Fruit fly (Drosophila melanogaster) whole organism, embryonic: ENCODE measurements around the gene Cpr67Fa1.

Source experiments
- BtbVII ChIP-seq: fragments of 200-800 bp; sonication (Bioruptor generic); optimal IDR thresholded peaks from 3 replicates; lab custom pipeline; 2017; ENCODE audit warnings: missing biosample characterization, mild to moderate bottlenecking, missing genetic modification characterization
- CG12391 ChIP-seq: fragments of 200-800 bp; sonication (Bioruptor generic); optimal IDR thresholded peaks from 3 replicates; lab custom pipeline; 2018; ENCODE audit warnings: missing biosample characterization, mild to moderate bottlenecking, missing genetic modification characterization, moderate library complexity
- CG13894 ChIP-seq: fragments of 200-800 bp; sonication (Bioruptor generic); optimal IDR thresholded peaks from 3 replicates; lab custom pipeline; 2018; ENCODE audit warnings: missing biosample characterization, mild to moderate bottlenecking, missing genetic modification characterization, moderate library complexity
- CG14050 ChIP-seq: fragments of 200-800 bp; sonication (Bioruptor generic); IDR thresholded peaks from 3 replicates; pipeline ENCODE4 v1.3.6; 2022; ENCODE audit warnings: missing biosample characterization, missing genetic modification characterization
- CG16863 ChIP-seq: fragments of 200-800 bp; sonication (Bioruptor generic); optimal IDR thresholded peaks from 3 replicates; lab custom pipeline; 2016; ENCODE audit warnings: missing biosample characterization, missing genetic modification characterization
- CG17328 ChIP-seq: fragments of 200-800 bp; sonication (Bioruptor generic); IDR thresholded peaks from 2 replicates; pipeline ENCODE4 v1.3.6; 2022; ENCODE audit warnings: missing biosample characterization, missing genetic modification characterization
- CG18011 ChIP-seq: fragments of 200-800 bp; sonication (Bioruptor generic); optimal IDR thresholded peaks from 2 replicates; lab custom pipeline; 2017; ENCODE audit warnings: missing biosample characterization, missing genetic modification characterization, mild to moderate bottlenecking, moderate library complexity, missing genotype
- CG1832 ChIP-seq: fragments of 200-800 bp; sonication (Bioruptor generic); optimal IDR thresholded peaks from 2 replicates; lab custom pipeline; 2017; ENCODE audit warnings: missing biosample characterization, mild to moderate bottlenecking, missing genetic modification characterization, inconsistent platforms
- CG2712 ChIP-seq: fragments of 200-800 bp; optimal IDR thresholded peaks from 3 replicates; lab custom pipeline; 2019; ENCODE audit warnings: missing biosample characterization, mild to moderate bottlenecking, missing genetic modification characterization, moderate library complexity
- CG30403 ChIP-seq: fragments of 200-800 bp; sonication (Bioruptor generic); optimal IDR thresholded peaks from 3 replicates; lab custom pipeline; 2016; ENCODE audit warnings: missing biosample characterization, missing genetic modification characterization
- CG3163 ChIP-seq: fragments of 200-800 bp; sonication (Bioruptor generic); optimal IDR thresholded peaks from 3 replicates; lab custom pipeline; 2016; ENCODE audit warnings: missing biosample characterization, missing genetic modification characterization
- CG33213 ChIP-seq: fragments of 200-800 bp; sonication (Bioruptor generic); optimal IDR thresholded peaks from 3 replicates; lab custom pipeline; 2016; ENCODE audit warnings: missing biosample characterization, missing genetic modification characterization
- CG34376 ChIP-seq: fragments of 200-800 bp; sonication (Bioruptor generic); optimal IDR thresholded peaks from 2 replicates; lab custom pipeline; 2018; ENCODE audit warnings: missing biosample characterization, mild to moderate bottlenecking, missing genetic modification characterization
- CG3838 ChIP-seq: fragments of 200-800 bp; sonication (Bioruptor generic); optimal IDR thresholded peaks from 3 replicates; lab custom pipeline; 2016; ENCODE audit warnings: missing biosample characterization, missing genetic modification characterization
- CG5180 ChIP-seq: fragments of 200-800 bp; sonication (Bioruptor generic); optimal IDR thresholded peaks from 3 replicates; lab custom pipeline; 2017; ENCODE audit warnings: missing biosample characterization, missing genetic modification characterization, mild to moderate bottlenecking, moderate library complexity, missing genetic modification reagents
- CG7372 ChIP-seq: fragments of 200-800 bp; sonication (Bioruptor generic); IDR thresholded peaks from 2 replicates; pipeline ENCODE4 v1.3.6; 2022; ENCODE audit warnings: missing biosample characterization, missing genetic modification characterization
- CG8089 ChIP-seq: fragments of 200-800 bp; sonication (Bioruptor generic); optimal IDR thresholded peaks from 3 replicates; lab custom pipeline; 2016; ENCODE audit warnings: missing biosample characterization, missing genetic modification characterization
- CG8765 ChIP-seq: fragments of 200-800 bp; sonication (Bioruptor generic); IDR thresholded peaks from 2 replicates; pipeline ENCODE4 v1.3.6; 2022; ENCODE audit warnings: missing biosample characterization, missing genetic modification characterization
- Deaf1 ChIP-seq: fragments of 200-800 bp; optimal IDR thresholded peaks from 3 replicates; lab custom pipeline; 2019; ENCODE audit warnings: missing biosample characterization, mild to moderate bottlenecking, missing genetic modification characterization, moderate library complexity
- GATAe ChIP-seq: fragments of 200-800 bp; sonication (Bioruptor generic); conservative IDR thresholded peaks from 2 replicates; pipeline ENCODE4 v1.3.6; 2022; ENCODE audit warnings: missing biosample characterization, missing genetic modification characterization
- Gsc ChIP-seq: fragments of 200-800 bp; sonication (Bioruptor generic); IDR thresholded peaks from 2 replicates; pipeline ENCODE4 v1.3.6; 2022; ENCODE audit warnings: missing biosample characterization, missing genetic modification characterization
- HLH3B ChIP-seq: fragments of 200-800 bp; sonication (Bioruptor generic); IDR thresholded peaks from 2 replicates; pipeline ENCODE4 v1.3.6; 2022; ENCODE audit warnings: missing biosample characterization, missing genetic modification characterization
- Hmr ChIP-seq: fragments of 200-800 bp; sonication (Bioruptor generic); optimal IDR thresholded peaks from 3 replicates; lab custom pipeline; 2017; ENCODE audit warnings: mild to moderate bottlenecking, missing biosample characterization, missing genetic modification reagents, missing genetic modification characterization
- Hr51 ChIP-seq, 2 experiments: fragments of 200-800 bp; sonication (Bioruptor generic); optimal IDR thresholded peaks; 2 replicates in 1 of 2; 3 replicates in 1 of 2; lab custom pipeline; 2016 to 2018; ENCODE audit warnings: missing biosample characterization in 2 of 2, missing genetic modification characterization in 2 of 2, mild to moderate bottlenecking in 1 of 2, moderate library complexity in 1 of 2
- Lpt ChIP-seq: fragments of >200 bp; optimal IDR thresholded peaks from 2 replicates; lab custom pipeline; 2018; ENCODE audit warnings: missing biosample characterization, missing genetic modification characterization
- Max ChIP-seq: fragments of 200-800 bp; sonication (Bioruptor generic); optimal IDR thresholded peaks from 2 replicates; lab custom pipeline; 2016; ENCODE audit warnings: missing biosample characterization, mild to moderate bottlenecking, missing genetic modification characterization
- Optix ChIP-seq: fragments of 200-800 bp; sonication (Bioruptor generic); IDR thresholded peaks from 3 replicates; pipeline ENCODE4 v1.3.6; 2022; ENCODE audit warnings: missing biosample characterization, missing genetic modification characterization
- PHDP ChIP-seq: fragments of 200-800 bp; sonication (Bioruptor generic); optimal IDR thresholded peaks from 3 replicates; lab custom pipeline; 2018; ENCODE audit warnings: missing biosample characterization, mild to moderate bottlenecking, missing genetic modification characterization, moderate library complexity
- Scr ChIP-seq: fragments of 200-800 bp; sonication (Bioruptor generic); IDR thresholded peaks from 2 replicates; pipeline ENCODE4 v1.3.6; 2022; ENCODE audit warnings: missing biosample characterization, missing genetic modification characterization; ENCODE audit not compliant: partially characterized antibody
- bigmax ChIP-seq: fragments of 200-800 bp; sonication (Bioruptor generic); optimal IDR thresholded peaks from 2 replicates; lab custom pipeline; 2018; ENCODE audit warnings: missing biosample characterization, mild to moderate bottlenecking, missing genetic modification characterization
- bsh ChIP-seq, 2 experiments: fragments of 200-800 bp; sonication (Bioruptor generic); optimal IDR thresholded peaks; 2 replicates each; lab custom pipeline; 2017 to 2018; ENCODE audit warnings: mild to moderate bottlenecking in 2 of 2, missing biosample characterization in 2 of 2, missing genetic modification characterization in 2 of 2, moderate library complexity in 1 of 2
- danr ChIP-seq: fragments of 200-800 bp; sonication (Bioruptor generic); IDR thresholded peaks from 2 replicates; pipeline ENCODE4 v1.3.6; 2022; ENCODE audit warnings: missing biosample characterization, missing genetic modification characterization
- dmrt99B ChIP-seq: fragments of 200-800 bp; sonication (Bioruptor generic); optimal IDR thresholded peaks from 2 replicates; lab custom pipeline; 2018; ENCODE audit warnings: missing biosample characterization, mild to moderate bottlenecking, missing genetic modification characterization, moderate library complexity
- emc ChIP-seq: fragments of 200-800 bp; sonication (Bioruptor generic); optimal IDR thresholded peaks from 2 replicates; lab custom pipeline; 2016; ENCODE audit warnings: missing biosample characterization, missing genetic modification characterization
- en ChIP-seq: fragments of 200-800 bp; sonication (Bioruptor generic); optimal IDR thresholded peaks from 2 replicates; lab custom pipeline; 2016; ENCODE audit warnings: missing biosample characterization, missing genetic modification characterization
- fd102C ChIP-seq: fragments of 200-800 bp; sonication (Bioruptor generic); optimal IDR thresholded peaks from 2 replicates; lab custom pipeline; 2018; ENCODE audit warnings: missing biosample characterization, mild to moderate bottlenecking, missing genetic modification characterization, moderate library complexity
- fu2 ChIP-seq: fragments of 200-800 bp; sonication (Bioruptor generic); optimal IDR thresholded peaks from 2 replicates; lab custom pipeline; 2016; ENCODE audit warnings: missing biosample characterization, missing genetic modification characterization
- gfzf ChIP-seq: fragments of 200-800 bp; sonication (Bioruptor generic); optimal IDR thresholded peaks from 2 replicates; lab custom pipeline; 2016; ENCODE audit warnings: missing biosample characterization, mild to moderate bottlenecking, missing genetic modification characterization, moderate library complexity
- mam ChIP-seq: fragments of 200-800 bp; sonication (Bioruptor generic); optimal IDR thresholded peaks from 3 replicates; lab custom pipeline; 2016; ENCODE audit warnings: missing biosample characterization, missing genetic modification characterization
- nerfin-2 ChIP-seq: fragments of 200-800 bp; sonication (Bioruptor generic); IDR thresholded peaks from 2 replicates; pipeline ENCODE4 v1.3.6; 2022; ENCODE audit warnings: missing biosample characterization, missing genetic modification characterization; ENCODE audit not compliant: partially characterized antibody
- pfk ChIP-seq: fragments of 200-800 bp; sonication (Bioruptor generic); optimal IDR thresholded peaks from 2 replicates; lab custom pipeline; 2018; ENCODE audit warnings: missing biosample characterization, mild to moderate bottlenecking, missing genetic modification characterization, moderate library complexity
- pho ChIP-seq: fragments of 200-800 bp; sonication (Bioruptor generic); optimal IDR thresholded peaks from 2 replicates; lab custom pipeline; 2016; ENCODE audit warnings: missing biosample characterization, missing genetic modification characterization
- prd ChIP-seq, 3 experiments: fragments of >200 bp in 2 of 3; fragments of 200-800 bp in 1 of 3; sonication (Bioruptor generic) in 1 of 3; optimal IDR thresholded peaks in 2 of 3; IDR thresholded peaks in 1 of 3; 2 replicates in 2 of 3; 3 replicates in 1 of 3; pipeline versions ENCODE4 v1.3.6 to Lab custom; 2017 to 2022; ENCODE audit warnings: missing biosample characterization in 1 of 3, missing genetic modification characterization in 1 of 3
- pzg ChIP-seq: fragments of 200-800 bp; sonication (Bioruptor generic); optimal IDR thresholded peaks from 3 replicates; lab custom pipeline; 2018; ENCODE audit warnings: missing biosample characterization, mild to moderate bottlenecking, missing genetic modification characterization, moderate library complexity
- schlank ChIP-seq: fragments of 200-800 bp; sonication (Bioruptor generic); optimal IDR thresholded peaks from 2 replicates; lab custom pipeline; 2018; ENCODE audit warnings: missing biosample characterization, mild to moderate bottlenecking, missing genetic modification characterization
- tup ChIP-seq: fragments of 200-800 bp; sonication (Bioruptor generic); optimal IDR thresholded peaks from 2 replicates; lab custom pipeline; 2016; ENCODE audit warnings: missing biosample characterization, mild to moderate bottlenecking, missing genetic modification characterization, moderate library complexity
- unpg ChIP-seq: fragments of 200-800 bp; sonication (Bioruptor generic); optimal IDR thresholded peaks from 3 replicates; lab custom pipeline; 2018; ENCODE audit warnings: missing biosample characterization, mild to moderate bottlenecking, missing genetic modification characterization, moderate library complexity
- wdn ChIP-seq: fragments of 200-800 bp; sonication (Bioruptor generic); IDR thresholded peaks from 2 replicates; pipeline ENCODE4 v1.3.6; 2022; ENCODE audit warnings: missing biosample characterization, missing genetic modification characterization

Cpr67Fa1 gene

dm6 chr3L:10855419-10856213, 34.2 kb upstream of the Cpr67Fa1 start (continued):
- TF ChIP-seq pzg (no peak), danr (GFP tag; lab: Robert Waterston, UW) (peak; percentile 79), CG1832 (GFP tag; lab: Kevin White, UChicago) (no peak), CG8765 (GFP tag; lab: Robert Waterston, UW) (peak; percentile 85), CG34376 (no peak), Scr (GFP tag; lab: Robert Waterston, UW) (no peak), Gsc (no peak), CG13894 (tag; lab: Kevin White, UChicago) (peak; percentile 78), gfzf (GFP tag; lab: Kevin White, UChicago) (no peak), fd102C (GFP tag; lab: Kevin White, UChicago) (peak; percentile 56), CG3163 (GFP tag; lab: Kevin White, UChicago) (no peak), Max (GFP tag; lab: Kevin White, UChicago) (peak; percentile 32), nerfin-2 (no peak), bsh (GFP tag; optimal IDR thresholded peaks at IDR 0.05; lab: Kevin White, UChicago) (peak; percentile 80 to 88), CG12391 (peak; percentile 94), mam (GFP tag; lab: Kevin White, UChicago) (peak; percentile 35), dmrt99B (tag; lab: Kevin White, UChicago) (peak; percentile 97), fu2 (peak; percentile 17), Optix (GFP tag; lab: Robert Waterston, UW) (peak; percentile 64; the same call in 2 of the 3 replicates), emc (GFP tag; lab: Kevin White, UChicago) (no peak), Lpt (GFP tag; lab: Kevin White, UChicago) (peak; percentile 54), CG8089 (GFP tag; lab: Kevin White, UChicago) (no peak), CG30403 (GFP tag; lab: Kevin White, UChicago) (peak; percentile 80), CG3838 (GFP tag; lab: Kevin White, UChicago) (no peak), CG14050 (peak; percentile 76), CG18011 (peak; percentile 28), Hmr (peak; percentile 91), CG5180 (GFP tag; lab: Kevin White, UChicago) (peak; percentile 54), en (GFP tag; lab: Kevin White, UChicago) (no peak), BtbVII (GFP tag; lab: Kevin White, UChicago) (peak; percentile 91), pho (GFP tag; lab: Kevin White, UChicago) (no peak), prd (optimal IDR thresholded peaks at IDR 0.05; lab: Kevin White, UChicago) (no peak), prd (GFP tag; IDR thresholded peaks at IDR 0.05; lab: Robert Waterston, UW) (peak; percentile 95), tup (GFP tag; lab: Kevin White, UChicago) (peak; percentile 61), CG2712 (tag; lab: Kevin White, UChicago) (peak; percentile 95), CG16863 (no peak), CG7372 (peak; percentile 74), bigmax (no peak), HLH3B (GFP tag; lab: Robert Waterston, UW) (peak; percentile 88), GATAe (GFP tag; lab: Robert Waterston, UW) (peak; percentile 19; the same call in 1 of the 2 replicates), CG33213 (GFP tag; lab: Kevin White, UChicago) (no peak), wdn (GFP tag; lab: Robert Waterston, UW) (peak; percentile 74; the same call in 1 of the 2 replicates), unpg (GFP tag; lab: Kevin White, UChicago) (peak; percentile 87), Deaf1 (peak; percentile 48), CG17328 (peak; percentile 88), PHDP (tag; lab: Kevin White, UChicago) (peak; percentile 86), Hr51 (GFP tag; optimal IDR thresholded peaks at IDR 0.05; lab: Kevin White, UChicago) (peak; percentile 14 to 91), schlank (tag; lab: Kevin White, UChicago) (peak; percentile 51), pfk (GFP tag; lab: Kevin White, UChicago) (no peak)
